Worm (Caenorhabditis elegans) whole organism, L4 larva: Measurements from ENCODE around the gene C50E10.1.

ENCODE experiments used
- F49E8.2 ChIP-seq: sonication (generic microtip); optimal IDR thresholded peaks from 2 replicates; lab custom pipeline; 2016; ENCODE audit warnings: missing compliant biosample characterization, mild to moderate bottlenecking, missing genetic modification characterization, borderline replicate concordance
- R02D3.7 ChIP-seq: fragments of 150-350 bp; sonication (generic microtip); optimal IDR thresholded peaks from 3 replicates; lab custom pipeline; 2014; ENCODE audit warnings: missing biosample characterization, missing genetic modification characterization
- T26A8.4 ChIP-seq: fragments of 200-800 bp; sonication (Bioruptor generic); IDR thresholded peaks from 2 replicates; pipeline ENCODE4 v1.3.6; 2022; ENCODE audit warnings: missing genetic modification characterization, missing compliant biosample characterization
- Y105C5A.15 ChIP-seq: fragments of 200-800 bp; sonication (Bioruptor generic); IDR thresholded peaks from 2 replicates; pipeline ENCODE4 v1.3.6; 2022; ENCODE audit warnings: missing genetic modification characterization, missing compliant biosample characterization
- Y5F2A.4 ChIP-seq: fragments of 200-800 bp; sonication (Bioruptor generic); optimal IDR thresholded peaks from 2 replicates; lab custom pipeline; 2018; ENCODE audit warnings: mild to moderate bottlenecking, missing genetic modification characterization, missing compliant biosample characterization
- ZK337.2 ChIP-seq: fragments of 200-800 bp; sonication (Bioruptor generic); IDR thresholded peaks from 2 replicates; pipeline ENCODE4 v1.3.6; 2022; ENCODE audit warnings: missing genetic modification reagents, missing genetic modification characterization, missing compliant biosample characterization
- ZK546.5 ChIP-seq, 2 experiments: sonication (generic microtip); optimal IDR thresholded peaks; 2 replicates each; lab custom pipeline; 2017; ENCODE audit warnings: missing biosample characterization in 2 of 2, missing genetic modification characterization in 2 of 2
- aha-1 ChIP-seq: fragments of 150-350 bp; peaks from one replicate; lab custom pipeline; 2014; ENCODE audit warnings: missing biosample characterization, missing genetic modification characterization
- aly-2 ChIP-seq: sonication (generic microtip); optimal IDR thresholded peaks from 2 replicates; lab custom pipeline; 2018; ENCODE audit warnings: missing biosample characterization, missing genetic modification characterization
- ceh-82 ChIP-seq: sonication (generic microtip); optimal IDR thresholded peaks from 2 replicates; lab custom pipeline; 2017; ENCODE audit warnings: missing biosample characterization, missing genetic modification characterization
- ctbp-1 ChIP-seq: fragments of 200-800 bp; sonication (Bioruptor generic); IDR thresholded peaks from 2 replicates; pipeline ENCODE4 v1.3.6; 2022; ENCODE audit warnings: missing genetic modification reagents, missing genetic modification characterization, missing compliant biosample characterization
- daf-12 ChIP-seq: fragments of 150-350 bp; optimal IDR thresholded peaks from 2 replicates; lab custom pipeline; 2014; ENCODE audit warnings: missing biosample characterization, missing genetic modification reagents, missing genetic modification characterization
- daf-16 ChIP-seq, 3 experiments: sonication (generic microtip); optimal IDR thresholded peaks; 2 replicates each; lab custom pipeline; 2016 to 2017; ENCODE audit warnings: missing genetic modification characterization in 3 of 3, missing genetic modification reagents in 3 of 3, mild to moderate bottlenecking in 2 of 3, missing compliant biosample characterization in 2 of 3, missing biosample characterization in 1 of 3, moderate library complexity in 1 of 3
- daf-19 ChIP-seq: fragments of 200-800 bp; sonication (Bioruptor generic); conservative IDR thresholded peaks from 2 replicates; pipeline ENCODE4 v1.3.6; 2022; ENCODE audit warnings: missing genetic modification characterization, missing compliant biosample characterization
- dmd-6 ChIP-seq: fragments of 200-800 bp; sonication (Bioruptor generic); IDR thresholded peaks from 2 replicates; pipeline ENCODE4 v1.3.6; 2022; ENCODE audit warnings: missing genetic modification reagents, missing genetic modification characterization, missing compliant biosample characterization
- dpl-1 ChIP-seq: fragments of 150-350 bp; optimal IDR thresholded peaks from 2 replicates; lab custom pipeline; 2014; ENCODE audit warnings: missing biosample characterization, missing genetic modification reagents, missing genetic modification characterization
- duxl-1 ChIP-seq: sonication (generic microtip); optimal IDR thresholded peaks from 2 replicates; lab custom pipeline; 2016; ENCODE audit warnings: mild to moderate bottlenecking, missing genetic modification characterization, moderate library complexity, missing compliant biosample characterization; ENCODE audit not compliant: poor library complexity
- egl-43 ChIP-seq: fragments of 200-800 bp; sonication (Bioruptor generic); IDR thresholded peaks from 2 replicates; pipeline ENCODE4 v1.3.6; 2022; ENCODE audit warnings: missing genetic modification reagents, missing genetic modification characterization, missing compliant biosample characterization
- gei-8 ChIP-seq: fragments of 200-800 bp; sonication (Bioruptor generic); optimal IDR thresholded peaks from 2 replicates; lab custom pipeline; 2018; ENCODE audit warnings: mild to moderate bottlenecking, missing genetic modification characterization, missing compliant biosample characterization
- hif-1 ChIP-seq, 2 experiments: sonication (generic microtip); optimal IDR thresholded peaks; 2 replicates each; lab custom pipeline; 2016 to 2017; ENCODE audit warnings: missing compliant biosample characterization in 2 of 2, missing genetic modification characterization in 2 of 2, missing genetic modification reagents in 2 of 2, missing genotype in 2 of 2, mild to moderate bottlenecking in 1 of 2
- hlh-30 ChIP-seq: sonication (generic microtip); optimal IDR thresholded peaks from 2 replicates; lab custom pipeline; 2017; ENCODE audit warnings: antibody characterized with exemption, mild to moderate bottlenecking, missing genetic modification characterization, missing compliant biosample characterization; ENCODE audit not compliant: insufficient read depth
- lim-7 ChIP-seq: fragments of 200-800 bp; sonication (Bioruptor generic); IDR thresholded peaks from 2 replicates; pipeline ENCODE4 v1.3.6; 2022; ENCODE audit warnings: missing genetic modification characterization, missing compliant biosample characterization
- lin-1 ChIP-seq: fragments of 200-800 bp; sonication (Bioruptor generic); IDR thresholded peaks from 2 replicates; pipeline ENCODE4 v1.3.6; 2022; ENCODE audit warnings: missing genetic modification reagents, missing genetic modification characterization, missing compliant biosample characterization
- lin-13 ChIP-seq: fragments of 150-350 bp; optimal IDR thresholded peaks from 2 replicates; lab custom pipeline; 2014; ENCODE audit warnings: missing biosample characterization, missing genetic modification reagents, missing genetic modification characterization
- lin-15B ChIP-seq: fragments of 150-350 bp; sonication (generic microtip); optimal IDR thresholded peaks from 3 replicates; lab custom pipeline; 2014; ENCODE audit warnings: missing biosample characterization, missing genetic modification characterization
- lin-39 ChIP-seq: fragments of 150-350 bp; optimal IDR thresholded peaks from 2 replicates; lab custom pipeline; 2014; ENCODE audit warnings: missing biosample characterization, missing genetic modification reagents, missing genetic modification characterization
- lir-3 ChIP-seq: sonication (generic microtip); optimal IDR thresholded peaks from 2 replicates; lab custom pipeline; 2016; ENCODE audit warnings: mild to moderate bottlenecking, missing genetic modification characterization, missing compliant biosample characterization
- madf-9 ChIP-seq: fragments of 200-800 bp; sonication (Bioruptor generic); conservative IDR thresholded peaks from 2 replicates; pipeline ENCODE4 v1.3.6; 2022; ENCODE audit warnings: missing genetic modification reagents, missing genetic modification characterization, missing compliant biosample characterization
- mdl-1 ChIP-seq, 2 experiments: fragments of 150-350 bp in 1 of 2; sonication (generic microtip) in 1 of 2; optimal IDR thresholded peaks; 2 replicates each; lab custom pipeline; 2014 to 2017; ENCODE audit warnings: missing biosample characterization in 2 of 2, missing genetic modification characterization in 2 of 2
- mdt-29 ChIP-seq: fragments of 200-800 bp; sonication (Bioruptor generic); IDR thresholded peaks from 2 replicates; pipeline ENCODE4 v1.3.6; 2022; ENCODE audit warnings: missing genetic modification reagents, missing genetic modification characterization, missing compliant biosample characterization
- mxl-2 ChIP-seq: fragments of 200-800 bp; sonication (Bioruptor generic); conservative IDR thresholded peaks from 2 replicates; pipeline ENCODE4 v1.3.6; 2022; ENCODE audit warnings: missing genetic modification reagents, missing genetic modification characterization, missing compliant biosample characterization
- mxl-3 ChIP-seq: fragments of 200-800 bp; sonication (Bioruptor generic); optimal IDR thresholded peaks from 2 replicates; lab custom pipeline; 2018; ENCODE audit warnings: mild to moderate bottlenecking, missing genetic modification characterization, missing compliant biosample characterization
- nhr-102 ChIP-seq: sonication (generic microtip); optimal IDR thresholded peaks from 2 replicates; lab custom pipeline; 2016; ENCODE audit warnings: mild to moderate bottlenecking, missing genetic modification characterization, moderate library complexity, missing compliant biosample characterization
- nhr-111 ChIP-seq: fragments of 200-800 bp; sonication (Bioruptor generic); optimal IDR thresholded peaks from 2 replicates; lab custom pipeline; 2018; ENCODE audit warnings: mild to moderate bottlenecking, missing genetic modification characterization, missing compliant biosample characterization
- nhr-25 ChIP-seq: sonication (generic microtip); optimal IDR thresholded peaks from 2 replicates; lab custom pipeline; 2017; ENCODE audit warnings: missing genetic modification characterization, mild to moderate bottlenecking, missing compliant biosample characterization, antibody characterized with exemption, moderate library complexity, borderline replicate concordance; ENCODE audit not compliant: insufficient read depth
- nhr-28 ChIP-seq: fragments of 150-350 bp; optimal IDR thresholded peaks from 2 replicates; lab custom pipeline; 2014; ENCODE audit warnings: missing biosample characterization, missing genetic modification characterization
- nhr-42 ChIP-seq: fragments of 200-800 bp; sonication (Bioruptor generic); IDR thresholded peaks from 2 replicates; pipeline ENCODE4 v1.3.6; 2022; ENCODE audit warnings: missing genetic modification characterization, missing compliant biosample characterization
- nhr-76 ChIP-seq: fragments of 150-350 bp; optimal IDR thresholded peaks from 2 replicates; lab custom pipeline; 2014; ENCODE audit warnings: missing biosample characterization, missing genetic modification characterization
- nhr-77 ChIP-seq: fragments of 150-350 bp; optimal IDR thresholded peaks from 2 replicates; lab custom pipeline; 2014; ENCODE audit warnings: missing biosample characterization, missing genetic modification characterization
- sdz-12 ChIP-seq: fragments of 200-800 bp; sonication (Bioruptor generic); optimal IDR thresholded peaks from 2 replicates; lab custom pipeline; 2018; ENCODE audit warnings: mild to moderate bottlenecking, missing genetic modification characterization, missing compliant biosample characterization
- skn-1 ChIP-seq: fragments of 150-350 bp; optimal IDR thresholded peaks from 2 replicates; lab custom pipeline; 2014; ENCODE audit warnings: missing biosample characterization, missing genetic modification characterization
- snpc-1.2 ChIP-seq: fragments of 200-800 bp; sonication (Bioruptor generic); IDR thresholded peaks from 2 replicates; pipeline ENCODE4 v1.3.6; 2022; ENCODE audit warnings: missing genetic modification reagents, missing genetic modification characterization, missing compliant biosample characterization
- snpc-4 ChIP-seq: fragments of 150-350 bp; optimal IDR thresholded peaks from 2 replicates; lab custom pipeline; 2014; ENCODE audit warnings: missing biosample characterization, missing genetic modification characterization
- spr-1 ChIP-seq: sonication (generic microtip); optimal IDR thresholded peaks from 2 replicates; lab custom pipeline; 2016; ENCODE audit warnings: mild to moderate bottlenecking, missing genetic modification characterization, missing compliant biosample characterization
- tra-1 ChIP-seq: fragments of 200-800 bp; sonication (Bioruptor generic); IDR thresholded peaks from 2 replicates; pipeline ENCODE4 v1.3.6; 2022; ENCODE audit warnings: missing genetic modification reagents, missing genetic modification characterization, missing compliant biosample characterization
- vab-7 ChIP-seq: fragments of 200-800 bp; sonication (Bioruptor generic); IDR thresholded peaks from 2 replicates; pipeline ENCODE4 v1.3.6; 2022; ENCODE audit warnings: missing genetic modification reagents, missing genetic modification characterization, missing compliant biosample characterization
- zfp-2 ChIP-seq: sonication (generic microtip); optimal IDR thresholded peaks from 2 replicates; lab custom pipeline; 2016; ENCODE audit warnings: mild to moderate bottlenecking, missing genetic modification characterization, missing compliant biosample characterization
- zip-2 ChIP-seq: fragments of 150-350 bp; optimal IDR thresholded peaks from 2 replicates; lab custom pipeline; 2014; ENCODE audit warnings: missing biosample characterization, missing genetic modification characterization
- ztf-11 ChIP-seq: fragments of 150-350 bp; optimal IDR thresholded peaks from 2 replicates; lab custom pipeline; 2014; ENCODE audit warnings: missing biosample characterization, missing genetic modification characterization
- ztf-7 ChIP-seq: fragments of 150-350 bp; optimal IDR thresholded peaks from 2 replicates; lab custom pipeline; 2014; ENCODE audit warnings: missing biosample characterization, missing genetic modification characterization

The C50E10.1 gene

DNA sequence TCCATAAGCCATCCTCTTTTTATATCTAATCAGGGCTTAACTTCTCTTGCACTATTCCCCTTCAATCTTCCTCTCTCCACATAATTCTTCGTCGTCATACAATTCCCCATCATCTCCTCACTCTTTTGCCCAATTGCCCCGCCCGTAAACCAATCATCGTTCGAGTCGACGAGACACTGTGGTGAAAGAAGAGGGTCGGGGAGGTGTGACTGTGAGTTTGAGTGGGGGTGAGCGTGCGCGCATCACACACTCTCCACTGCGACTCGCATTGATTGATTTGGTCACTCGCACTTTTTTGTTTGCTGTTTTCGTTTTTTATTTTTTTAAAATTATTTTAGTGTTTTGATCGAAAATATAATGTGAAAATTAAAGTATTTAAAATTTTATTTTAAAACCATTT lies 36.9 kb upstream of the C50E10.1 start (continued):
- TF ChIP-seq snpc-1.2 (GFP tag; lab: Robert Waterston, UW): no peak
- no peak for TF ChIP-seq ztf-7 (tag; lab: Kevin White, UChicago)
- TF ChIP-seq zip-2 (tag; lab: Kevin White, UChicago): no peak
- no peak for TF ChIP-seq nhr-111 (GFP tag; lab: Kevin White, UChicago)
- no peak for TF ChIP-seq nhr-42 (GFP tag; lab: Robert Waterston, UW)
- TF ChIP-seq aha-1 (tag; lab: Kevin White, UChicago): peak; percentile 98
- peak; percentile 28 for TF ChIP-seq lin-13 (GFP tag; lab: Kevin White, UChicago)
- no peak for TF ChIP-seq lin-1 (GFP tag; lab: Robert Waterston, UW)
- no peak for TF ChIP-seq ZK546.5 (tag; optimal IDR thresholded peaks at IDR 0.05; lab: Kevin White, UChicago)
- TF ChIP-seq spr-1 (tag; lab: Kevin White, UChicago): no peak
- TF ChIP-seq daf-19 (GFP tag; lab: Robert Waterston, UW): no peak
- TF ChIP-seq F49E8.2 (tag; lab: Kevin White, UChicago): no peak
- TF ChIP-seq ztf-11: no peak
- no peak for TF ChIP-seq nhr-102 (tag; lab: Kevin White, UChicago)
- peak in 1 of 2 experiments; percentile 57 for TF ChIP-seq mdl-1 (tag; optimal IDR thresholded peaks at IDR 0.05; lab: Kevin White, UChicago)
- TF ChIP-seq R02D3.7 (tag; lab: Kevin White, UChicago): no peak
- no peak for TF ChIP-seq ceh-82 (tag; lab: Kevin White, UChicago)
- TF ChIP-seq daf-12 (tag; lab: Kevin White, UChicago): no peak
- peak; percentile 66 for TF ChIP-seq nhr-28 (tag; lab: Kevin White, UChicago)
- TF ChIP-seq snpc-4 (tag; lab: Kevin White, UChicago): no peak
- TF ChIP-seq aly-2 (tag; lab: Kevin White, UChicago): no peak
- TF ChIP-seq ctbp-1 (GFP tag; lab: Robert Waterston, UW): no peak
- no peak for TF ChIP-seq T26A8.4 (GFP tag; lab: Robert Waterston, UW)
- no peak for TF ChIP-seq mdt-29 (GFP tag; lab: Robert Waterston, UW)
- TF ChIP-seq vab-7 (GFP tag; lab: Robert Waterston, UW): no peak
- no peak for TF ChIP-seq egl-43
- no peak for TF ChIP-seq mxl-2
- TF ChIP-seq dmd-6: no peak
- no peak for TF ChIP-seq nhr-76
- TF ChIP-seq ZK337.2 (GFP tag; lab: Robert Waterston, UW): no peak
- no peak for TF ChIP-seq lim-7 (GFP tag; lab: Robert Waterston, UW)
- no peak for TF ChIP-seq skn-1 (tag; lab: Kevin White, UChicago)
- no peak for TF ChIP-seq zfp-2 (tag; lab: Kevin White, UChicago)
- TF ChIP-seq Y105C5A.15 (GFP tag; lab: Robert Waterston, UW): no peak
- no peak for TF ChIP-seq lin-39 (tag; lab: Kevin White, UChicago)
- no peak for TF ChIP-seq lin-15B (tag; lab: Kevin White, UChicago)
- peak; percentile 95 for TF ChIP-seq hlh-30
- peak in 1 of 2 experiments; percentile 59 for TF ChIP-seq hif-1 (tag; optimal IDR thresholded peaks at IDR 0.05; lab: Kevin White, UChicago)
- TF ChIP-seq nhr-77 (tag; lab: Kevin White, UChicago): peak; percentile 30
- no peak for TF ChIP-seq tra-1 (GFP tag; lab: Robert Waterston, UW)
- TF ChIP-seq gei-8 (GFP tag; lab: Kevin White, UChicago): no peak
- peak; percentile 43 for TF ChIP-seq dpl-1 (GFP tag; lab: Kevin White, UChicago)
- TF ChIP-seq daf-16 (GFP tag; optimal IDR thresholded peaks at IDR 0.05; lab: Kevin White, UChicago): no peak
- peak; percentile 53 for TF ChIP-seq daf-16 (tag; optimal IDR thresholded peaks at IDR 0.05; lab: Kevin White, UChicago)
- TF ChIP-seq lir-3 (tag; lab: Kevin White, UChicago): no peak
- no peak for TF ChIP-seq Y5F2A.4 (GFP tag; lab: Kevin White, UChicago)
- peak; percentile 78 for TF ChIP-seq duxl-1 (tag; lab: Kevin White, UChicago)
- no peak for TF ChIP-seq mxl-3
- peak; percentile 27 for TF ChIP-seq nhr-25 (tag; lab: Kevin White, UChicago)
- no peak for TF ChIP-seq madf-9
- no peak for TF ChIP-seq sdz-12
